Fruit fly (Drosophila melanogaster) whole organism, embryonic: Measurements from ENCODE around the gene Atg2.

ENCODE experiments used
- CG10321 ChIP-seq: fragments of 200-800 bp; sonication (Bioruptor generic); IDR thresholded peaks from 2 replicates; pipeline ENCODE4 v1.3.6; 2022; ENCODE audit warnings: missing biosample characterization, missing genetic modification characterization
- CG10366 ChIP-seq: fragments of 200-800 bp; sonication (Bioruptor generic); IDR thresholded peaks from 2 replicates; pipeline ENCODE4 v1.3.6; 2022; ENCODE audit warnings: missing biosample characterization, missing genetic modification characterization
- CG10654 ChIP-seq: fragments of 200-800 bp; sonication (Bioruptor generic); optimal IDR thresholded peaks from 2 replicates; lab custom pipeline; 2016; ENCODE audit warnings: missing biosample characterization, missing genetic modification characterization
- CG11456 ChIP-seq: fragments of 200-800 bp; sonication (Bioruptor generic); IDR thresholded peaks from 3 replicates; pipeline ENCODE4 v1.3.6; 2022; ENCODE audit warnings: missing biosample characterization, missing genetic modification characterization
- CG14710 ChIP-seq: fragments of 200-800 bp; sonication (Bioruptor generic); optimal IDR thresholded peaks from 3 replicates; lab custom pipeline; 2019; ENCODE audit warnings: missing biosample characterization, mild to moderate bottlenecking, missing genetic modification characterization, moderate library complexity
- CG17328 ChIP-seq: fragments of 200-800 bp; sonication (Bioruptor generic); IDR thresholded peaks from 2 replicates; pipeline ENCODE4 v1.3.6; 2022; ENCODE audit warnings: missing biosample characterization, missing genetic modification characterization
- CG17568 ChIP-seq: fragments of 200-800 bp; sonication (Bioruptor generic); optimal IDR thresholded peaks from 2 replicates; lab custom pipeline; 2018; ENCODE audit warnings: missing biosample characterization, mild to moderate bottlenecking, missing genetic modification characterization, moderate library complexity
- CG18476 ChIP-seq: fragments of 200-800 bp; sonication (Bioruptor generic); optimal IDR thresholded peaks from 2 replicates; lab custom pipeline; 2016; ENCODE audit warnings: missing biosample characterization, mild to moderate bottlenecking, missing genetic modification characterization
- CG18619 ChIP-seq: fragments of 200-800 bp; sonication (Bioruptor generic); optimal IDR thresholded peaks from 3 replicates; lab custom pipeline; 2017; ENCODE audit warnings: missing biosample characterization, mild to moderate bottlenecking, missing genetic modification characterization
- CG2129 ChIP-seq: fragments of 200-800 bp; sonication (Bioruptor generic); IDR thresholded peaks from 2 replicates; pipeline ENCODE4 v1.3.6; 2022; ENCODE audit warnings: missing biosample characterization, missing genetic modification characterization; ENCODE audit not compliant: partially characterized antibody
- CG2199 ChIP-seq: fragments of 200-800 bp; sonication (Bioruptor generic); IDR thresholded peaks from 3 replicates; pipeline ENCODE4 v1.3.6; 2022; ENCODE audit warnings: missing biosample characterization, missing genetic modification characterization
- CG2712 ChIP-seq: fragments of 200-800 bp; optimal IDR thresholded peaks from 3 replicates; lab custom pipeline; 2019; ENCODE audit warnings: missing biosample characterization, mild to moderate bottlenecking, missing genetic modification characterization, moderate library complexity
- CG31365 ChIP-seq: fragments of 200-800 bp; sonication (Bioruptor generic); optimal IDR thresholded peaks from 2 replicates; lab custom pipeline; 2018; ENCODE audit warnings: missing biosample characterization, mild to moderate bottlenecking, missing genetic modification characterization
- CG34376 ChIP-seq: fragments of 200-800 bp; sonication (Bioruptor generic); optimal IDR thresholded peaks from 2 replicates; lab custom pipeline; 2018; ENCODE audit warnings: missing biosample characterization, mild to moderate bottlenecking, missing genetic modification characterization
- CG4360 ChIP-seq: fragments of 200-800 bp; sonication (Bioruptor generic); IDR thresholded peaks from 2 replicates; pipeline ENCODE4 v1.3.6; 2022; ENCODE audit warnings: missing biosample characterization, missing genetic modification characterization
- CG6254 ChIP-seq: fragments of 200-800 bp; sonication (Bioruptor generic); optimal IDR thresholded peaks from 3 replicates; lab custom pipeline; 2017; ENCODE audit warnings: mild to moderate bottlenecking, missing biosample characterization, missing genetic modification reagents, missing genetic modification characterization
- CG6683 ChIP-seq: fragments of 200-800 bp; sonication (Bioruptor generic); optimal IDR thresholded peaks from 2 replicates; lab custom pipeline; 2017; ENCODE audit warnings: missing biosample characterization, mild to moderate bottlenecking, missing genetic modification characterization, missing genetic modification reagents
- CG6813 ChIP-seq: fragments of 200-800 bp; sonication (Bioruptor generic); optimal IDR thresholded peaks from 2 replicates; lab custom pipeline; 2017; ENCODE audit warnings: missing biosample characterization, missing genetic modification characterization, mild to moderate bottlenecking, moderate library complexity, missing genetic modification reagents
- CG7357 ChIP-seq: fragments of 200-800 bp; sonication (Bioruptor generic); IDR thresholded peaks from 3 replicates; pipeline ENCODE4 v1.3.6; 2022; ENCODE audit warnings: missing biosample characterization, missing genetic modification characterization
- CG9437 ChIP-seq: fragments of 200-800 bp; sonication (Bioruptor generic); optimal IDR thresholded peaks from 2 replicates; lab custom pipeline; 2018; ENCODE audit warnings: missing biosample characterization, mild to moderate bottlenecking, missing genetic modification characterization
- CG9932 ChIP-seq: fragments of 200-800 bp; sonication (Bioruptor generic); IDR thresholded peaks from 2 replicates; pipeline ENCODE4 v1.3.6; 2022; ENCODE audit warnings: missing biosample characterization, missing genetic modification characterization
- Drgx ChIP-seq: fragments of 200-800 bp; sonication (Bioruptor generic); IDR thresholded peaks from 2 replicates; pipeline ENCODE4 v1.3.6; 2022; ENCODE audit warnings: missing biosample characterization, missing genetic modification characterization
- HHEX ChIP-seq: fragments of 200-800 bp; sonication (Bioruptor generic); optimal IDR thresholded peaks from 3 replicates; lab custom pipeline; 2017; ENCODE audit warnings: missing biosample characterization, mild to moderate bottlenecking, missing genetic modification characterization, missing genetic modification reagents
- HLH4C ChIP-seq: fragments of 200-800 bp; sonication (Bioruptor generic); IDR thresholded peaks from 3 replicates; pipeline ENCODE4 v1.3.6; 2022; ENCODE audit warnings: missing biosample characterization, missing genetic modification characterization; ENCODE audit not compliant: partially characterized antibody
- Hmr ChIP-seq: fragments of 200-800 bp; sonication (Bioruptor generic); optimal IDR thresholded peaks from 3 replicates; lab custom pipeline; 2017; ENCODE audit warnings: mild to moderate bottlenecking, missing biosample characterization, missing genetic modification reagents, missing genetic modification characterization
- Lpt ChIP-seq: fragments of >200 bp; optimal IDR thresholded peaks from 2 replicates; lab custom pipeline; 2018; ENCODE audit warnings: missing biosample characterization, missing genetic modification characterization
- Mes4 ChIP-seq: fragments of 200-800 bp; sonication (Bioruptor generic); optimal IDR thresholded peaks from 2 replicates; lab custom pipeline; 2016; ENCODE audit warnings: missing biosample characterization, missing genetic modification characterization
- Mrtf ChIP-seq: fragments of 200-800 bp; sonication (Bioruptor generic); IDR thresholded peaks from 3 replicates; pipeline ENCODE4 v1.3.6; 2022; ENCODE audit warnings: missing biosample characterization, missing genetic modification characterization
- Myb ChIP-seq: fragments of 200-800 bp; sonication (Bioruptor generic); optimal IDR thresholded peaks from 2 replicates; lab custom pipeline; 2016; ENCODE audit warnings: missing biosample characterization, missing genetic modification characterization
- NFAT ChIP-seq: fragments of 200-800 bp; sonication (Bioruptor generic); IDR thresholded peaks from 2 replicates; pipeline ENCODE4 v1.3.6; 2022; ENCODE audit warnings: missing biosample characterization, missing genetic modification characterization
- Ptx1 ChIP-seq: fragments of 200-800 bp; sonication (Bioruptor generic); IDR thresholded peaks from 2 replicates; pipeline ENCODE4 v1.3.6; 2022; ENCODE audit warnings: missing biosample characterization, missing genetic modification characterization
- Sox100B ChIP-seq: fragments of 200-800 bp; sonication (Bioruptor generic); optimal IDR thresholded peaks from 3 replicates; lab custom pipeline; 2018; ENCODE audit warnings: missing biosample characterization, mild to moderate bottlenecking, missing genetic modification characterization
- Trl ChIP-seq, 3 experiments: fragments of >200 bp in 2 of 3; fragments of 200-800 bp in 1 of 3; sonication (Bioruptor generic) in 1 of 3; optimal IDR thresholded peaks; 2 replicates in 1 of 3; 3 replicates in 2 of 3; lab custom pipeline; 2016 to 2017; ENCODE audit warnings: missing biosample characterization in 1 of 3, missing genetic modification characterization in 1 of 3
- az2 ChIP-seq: fragments of 200-800 bp; sonication (Bioruptor generic); optimal IDR thresholded peaks from 3 replicates; lab custom pipeline; 2016; ENCODE audit warnings: missing biosample characterization, missing genetic modification characterization
- br ChIP-seq: fragments of >200 bp; optimal IDR thresholded peaks from 2 replicates; lab custom pipeline; 2017
- crc ChIP-seq: fragments of 200-800 bp; sonication (Bioruptor generic); optimal IDR thresholded peaks from 2 replicates; lab custom pipeline; 2016; ENCODE audit warnings: missing biosample characterization, missing genetic modification characterization
- emc ChIP-seq: fragments of 200-800 bp; sonication (Bioruptor generic); optimal IDR thresholded peaks from 2 replicates; lab custom pipeline; 2016; ENCODE audit warnings: missing biosample characterization, missing genetic modification characterization
- eve ChIP-seq, 2 experiments: fragments of >200 bp; optimal IDR thresholded peaks; 2 replicates each; lab custom pipeline; 2017; ENCODE audit warnings: missing biosample characterization in 2 of 2, missing genetic modification characterization in 2 of 2
- ewg ChIP-seq: fragments of 200-800 bp; sonication (Bioruptor generic); optimal IDR thresholded peaks from 3 replicates; lab custom pipeline; 2017; ENCODE audit warnings: mild to moderate bottlenecking, missing biosample characterization, missing genetic modification reagents, missing genetic modification characterization
- hb ChIP-seq: fragments of 200-800 bp; sonication (Bioruptor generic); IDR thresholded peaks from 3 replicates; pipeline ENCODE4 v1.3.6; 2022; ENCODE audit warnings: missing biosample characterization, missing genetic modification characterization; ENCODE audit not compliant: partially characterized antibody
- nerfin-1 ChIP-seq: fragments of 200-800 bp; sonication (Bioruptor generic); optimal IDR thresholded peaks from 3 replicates; lab custom pipeline; 2019; ENCODE audit warnings: missing biosample characterization, mild to moderate bottlenecking, missing genetic modification characterization, moderate library complexity
- nom ChIP-seq: fragments of 200-800 bp; sonication (Bioruptor generic); optimal IDR thresholded peaks from 2 replicates; lab custom pipeline; 2017; ENCODE audit warnings: missing biosample characterization, missing genetic modification characterization, mild to moderate bottlenecking, moderate library complexity, missing genetic modification reagents
- pho ChIP-seq: fragments of 200-800 bp; sonication (Bioruptor generic); optimal IDR thresholded peaks from 2 replicates; lab custom pipeline; 2016; ENCODE audit warnings: missing biosample characterization, missing genetic modification characterization
- pnt ChIP-seq: fragments of 200-800 bp; sonication (Bioruptor generic); optimal IDR thresholded peaks from 3 replicates; lab custom pipeline; 2016; ENCODE audit warnings: missing biosample characterization, missing genetic modification characterization
- prd ChIP-seq, 3 experiments: fragments of >200 bp in 2 of 3; fragments of 200-800 bp in 1 of 3; sonication (Bioruptor generic) in 1 of 3; optimal IDR thresholded peaks in 2 of 3; IDR thresholded peaks in 1 of 3; 2 replicates in 2 of 3; 3 replicates in 1 of 3; pipeline versions ENCODE4 v1.3.6 to Lab custom; 2017 to 2022; ENCODE audit warnings: missing biosample characterization in 1 of 3, missing genetic modification characterization in 1 of 3
- psq ChIP-seq: fragments of 200-800 bp; sonication (Bioruptor generic); optimal IDR thresholded peaks from 2 replicates; lab custom pipeline; 2017; ENCODE audit warnings: missing biosample characterization, missing genetic modification characterization
- pzg ChIP-seq: fragments of 200-800 bp; sonication (Bioruptor generic); optimal IDR thresholded peaks from 3 replicates; lab custom pipeline; 2018; ENCODE audit warnings: missing biosample characterization, mild to moderate bottlenecking, missing genetic modification characterization, moderate library complexity
- tgo ChIP-seq: fragments of 200-800 bp; sonication (Bioruptor generic); IDR thresholded peaks from 3 replicates; pipeline ENCODE4 v1.3.6; 2022; ENCODE audit warnings: missing biosample characterization, missing genetic modification characterization
- unpg ChIP-seq: fragments of 200-800 bp; sonication (Bioruptor generic); optimal IDR thresholded peaks from 3 replicates; lab custom pipeline; 2018; ENCODE audit warnings: missing biosample characterization, mild to moderate bottlenecking, missing genetic modification characterization, moderate library complexity
- wek ChIP-seq: fragments of 200-800 bp; sonication (Bioruptor generic); optimal IDR thresholded peaks from 3 replicates; lab custom pipeline; 2018; ENCODE audit warnings: missing biosample characterization, mild to moderate bottlenecking, missing genetic modification characterization, moderate library complexity

Atg2 gene

dm6 chr3L:2805956-2806527, 31.9 kb downstream of the Atg2 start (continued):
- TF ChIP-seq CG2199, result peak; percentile 80; the same call in 1 of the 3 replicates
- TF ChIP-seq Trl (optimal IDR thresholded peaks at IDR 0.05; lab: Kevin White, UChicago), result no peak
- TF ChIP-seq Trl (GFP tag; optimal IDR thresholded peaks at IDR 0.05; lab: Kevin White, UChicago), result peak; percentile 54
- TF ChIP-seq CG9437 (GFP tag; lab: Kevin White, UChicago), result no peak
- TF ChIP-seq nom, result peak; percentile 35
- TF ChIP-seq CG18619, result peak; percentile 31
- peak; percentile 60 for TF ChIP-seq CG6813 (GFP tag; lab: Kevin White, UChicago)
- TF ChIP-seq HLH4C (GFP tag; lab: Robert Waterston, UW), result no peak
- TF ChIP-seq pzg (GFP tag; lab: Kevin White, UChicago), result no peak
- no peak for TF ChIP-seq prd (optimal IDR thresholded peaks at IDR 0.05; lab: Kevin White, UChicago)
- peak; percentile 94 for TF ChIP-seq prd (GFP tag; IDR thresholded peaks at IDR 0.05; lab: Robert Waterston, UW)
- no peak for TF ChIP-seq CG2129 (GFP tag; lab: Robert Waterston, UW)
- TF ChIP-seq Hmr (GFP tag; lab: Kevin White, UChicago), result peak; percentile 52
- TF ChIP-seq CG14710, result peak; percentile 61
- TF ChIP-seq Mes4 (GFP tag; lab: Kevin White, UChicago), result no peak
- TF ChIP-seq az2 (GFP tag; lab: Kevin White, UChicago), result peak; percentile 39
- no peak for TF ChIP-seq psq
- TF ChIP-seq CG10366 (GFP tag; lab: Robert Waterston, UW), result peak; percentile 67
- TF ChIP-seq pho, result no peak
- TF ChIP-seq Ptx1 (GFP tag; lab: Robert Waterston, UW), result peak; percentile 86
- TF ChIP-seq tgo (GFP tag; lab: Robert Waterston, UW), result peak; percentile 89
- TF ChIP-seq CG7357 (GFP tag; lab: Robert Waterston, UW), result peak; percentile 72
- TF ChIP-seq ewg, result peak; percentile 28
- peak; percentile 88 for TF ChIP-seq CG2712
- TF ChIP-seq emc (GFP tag; lab: Kevin White, UChicago), result no peak
- no peak for TF ChIP-seq Myb (GFP tag; lab: Kevin White, UChicago)
- no peak for TF ChIP-seq eve (GFP tag; optimal IDR thresholded peaks at IDR 0.05; lab: Kevin White, UChicago)
- no peak for TF ChIP-seq CG6683 (GFP tag; lab: Kevin White, UChicago)
- no peak for TF ChIP-seq wek (GFP tag; lab: Kevin White, UChicago)
- TF ChIP-seq Lpt, result no peak
- peak; percentile 79 for TF ChIP-seq Mrtf (GFP tag; lab: Robert Waterston, UW)
- peak; percentile 59 for TF ChIP-seq CG10654 (GFP tag; lab: Kevin White, UChicago)
- TF ChIP-seq crc (GFP tag; lab: Kevin White, UChicago), result peak; percentile 24
- peak; percentile 58 for TF ChIP-seq Sox100B (GFP tag; lab: Kevin White, UChicago)
- no peak for TF ChIP-seq hb (GFP tag; lab: Robert Waterston, UW)
- no peak for TF ChIP-seq CG34376 (GFP tag; lab: Kevin White, UChicago)
- TF ChIP-seq unpg (GFP tag; lab: Kevin White, UChicago), result peak; percentile 64
- TF ChIP-seq nerfin-1 (tag; lab: Kevin White, UChicago), result peak; percentile 52
- peak; percentile 76 for TF ChIP-seq CG17328 (GFP tag; lab: Robert Waterston, UW)
- TF ChIP-seq Drgx, result peak; percentile 92
- peak; percentile 51 for TF ChIP-seq CG6254 (GFP tag; lab: Kevin White, UChicago)
- TF ChIP-seq CG4360, result peak; percentile 70
- peak; percentile 59 for TF ChIP-seq CG9932 (GFP tag; lab: Robert Waterston, UW)
- TF ChIP-seq br (lab: Kevin White, UChicago), result no peak
- no peak for TF ChIP-seq CG10321 (GFP tag; lab: Robert Waterston, UW)
- peak; percentile 40 for TF ChIP-seq CG18476 (GFP tag; lab: Kevin White, UChicago)
- peak; percentile 17 for TF ChIP-seq CG31365 (tag; lab: Kevin White, UChicago)
- no peak for TF ChIP-seq CG17568 (GFP tag; lab: Kevin White, UChicago)
- TF ChIP-seq NFAT (GFP tag; lab: Robert Waterston, UW), result peak; percentile 84
- peak; percentile 93 for TF ChIP-seq CG11456
- peak; percentile 76 for TF ChIP-seq HHEX (GFP tag; lab: Kevin White, UChicago)
- TF ChIP-seq pnt, result peak; percentile 51
